Worm (Caenorhabditis elegans) whole organism, young adult: ENCODE data around the gene srw-67.

Source experiments
- F23B12.7 ChIP-seq: sonication (generic microtip); optimal IDR thresholded peaks from 2 replicates; lab custom pipeline; 2017; ENCODE audit warnings: missing genetic modification characterization, mild to moderate bottlenecking, missing compliant biosample characterization, antibody characterized with exemption, moderate library complexity; ENCODE audit not compliant: insufficient read depth
- ama-1 ChIP-seq, 3 experiments: fragments of 150-350 bp in 1 of 3; sonication (generic microtip) in 2 of 3; optimal IDR thresholded peaks; 2 replicates each; lab custom pipeline; 2014 to 2018; ENCODE audit warnings: missing biosample characterization in 2 of 3, missing genetic modification characterization in 2 of 3, missing genetic modification reagents in 2 of 3
- bed-2 ChIP-seq: fragments of 200-800 bp; sonication (Bioruptor generic); IDR thresholded peaks from 2 replicates; pipeline ENCODE4 v1.3.6; 2022; ENCODE audit warnings: missing genetic modification reagents, missing genetic modification characterization, missing compliant biosample characterization
- lsl-1 ChIP-seq: fragments of 200-800 bp; sonication (Bioruptor generic); optimal IDR thresholded peaks from 2 replicates; lab custom pipeline; 2018; ENCODE audit warnings: mild to moderate bottlenecking, missing genetic modification characterization, moderate library complexity, missing compliant biosample characterization
- nhr-90 ChIP-seq: sonication (generic microtip); optimal IDR thresholded peaks from 2 replicates; lab custom pipeline; 2016; ENCODE audit warnings: missing genotype, mild to moderate bottlenecking, missing genetic modification characterization, missing compliant biosample characterization
- sea-2 ChIP-seq: fragments of 200-800 bp; sonication (Bioruptor generic); IDR thresholded peaks from 2 replicates; pipeline ENCODE4 v1.3.6; 2022; ENCODE audit warnings: missing genetic modification characterization, missing compliant biosample characterization
- snpc-4 ChIP-seq, 5 experiments: fragments of 150-350 bp in 1 of 5; sonication (generic microtip) in 4 of 5; optimal IDR thresholded peaks; 2 replicates each; lab custom pipeline; 2014 to 2018; ENCODE audit warnings: missing genetic modification characterization in 5 of 5, missing biosample characterization in 3 of 5, antibody characterized with exemption in 2 of 5, mild to moderate bottlenecking in 2 of 5, missing compliant biosample characterization in 2 of 5, missing genotype in 2 of 5, moderate library complexity in 2 of 5, missing genetic modification reagents in 1 of 5

- TF ChIP-seq sea-2 (GFP tag; lab: Robert Waterston, UW) (no peak), bed-2 (no peak), ama-1 (optimal IDR thresholded peaks at IDR 0.05; lab: Kevin White, UChicago) (no peak), ama-1 (GFP tag; optimal IDR thresholded peaks at IDR 0.05; lab: Kevin White, UChicago) (no peak), nhr-90 (tag; lab: Kevin White, UChicago) (no peak), lsl-1 (no peak), F23B12.7 (tag; lab: Kevin White, UChicago) (no peak), snpc-4 (GFP tag; optimal IDR thresholded peaks at IDR 0.05; lab: Kevin White, UChicago) (no peak), snpc-4 (tag; optimal IDR thresholded peaks at IDR 0.05; lab: Kevin White, UChicago) (no peak)
Measured at ce11 chrV:7389771-7390170, 27.7 kb upstream of the srw-67 start, which contains the start of gene C02H6.1.
